Worm (Caenorhabditis elegans) whole organism, L4 larva: ENCODE measurements around the gene swm-1.
A peak's percentile ranks its signal among the peaks of the same experiment; 100 is the strongest.

ENCODE experiments used
- aly-2 ChIP-seq: sonication (generic microtip); optimal IDR thresholded peaks from 2 replicates; lab custom pipeline; 2018; ENCODE audit warnings: missing biosample characterization, missing genetic modification characterization
- lsy-2 ChIP-seq, 2 experiments: fragments of 150-350 bp in 1 of 2; sonication (generic microtip) in 1 of 2; optimal IDR thresholded peaks; 2 replicates each; lab custom pipeline; 2014 to 2017; ENCODE audit warnings: missing biosample characterization in 2 of 2, missing genetic modification characterization in 2 of 2
- madf-5 ChIP-seq, 2 experiments: fragments of 200-800 bp; sonication (Bioruptor generic); IDR thresholded peaks; 2 replicates each; pipeline ENCODE4 v1.3.6; 2022; ENCODE audit warnings: missing compliant biosample characterization in 2 of 2, missing genetic modification characterization in 2 of 2

ce11 chrV:9095613-9096317 lies 41.1 kb upstream of the swm-1 start, which contains the start of gene F21C10.10:
- TF ChIP-seq madf-5 (GFP tag; IDR thresholded peaks at IDR 0.05; lab: Robert Waterston, UW) (0 out of 4 replicates have a peak, but pooled peaks of 1 of the 2 experiments have one; percentile 64), lsy-2 (tag; optimal IDR thresholded peaks at IDR 0.05; lab: Kevin White, UChicago) (peak; percentile 55 to 81), aly-2 (no peak)
